Fruit fly (Drosophila melanogaster) whole organism, embryonic: ENCODE data around the gene CG4009.

Source experiments
- Bdp1 ChIP-seq: fragments of 200-800 bp; sonication (Bioruptor generic); optimal IDR thresholded peaks from 3 replicates; lab custom pipeline; 2016; ENCODE audit warnings: missing biosample characterization, missing genetic modification characterization
- Blimp-1 ChIP-seq: fragments of 200-800 bp; sonication (Bioruptor generic); optimal IDR thresholded peaks from 3 replicates; lab custom pipeline; 2018; ENCODE audit warnings: missing biosample characterization, missing genetic modification characterization, mild to moderate bottlenecking, moderate library complexity, missing genetic modification reagents
- BtbVII ChIP-seq: fragments of 200-800 bp; sonication (Bioruptor generic); optimal IDR thresholded peaks from 3 replicates; lab custom pipeline; 2017; ENCODE audit warnings: missing biosample characterization, mild to moderate bottlenecking, missing genetic modification characterization
- CG10267 ChIP-seq: fragments of 200-800 bp; sonication (Bioruptor generic); optimal IDR thresholded peaks from 2 replicates; lab custom pipeline; 2018; ENCODE audit warnings: missing biosample characterization, mild to moderate bottlenecking, missing genetic modification characterization, moderate library complexity
- CG11696 ChIP-seq: fragments of 200-800 bp; sonication (Bioruptor generic); IDR thresholded peaks from 2 replicates; pipeline ENCODE4 v1.3.6; 2022; ENCODE audit warnings: missing biosample characterization, missing genetic modification characterization
- CG14667 ChIP-seq: fragments of 200-800 bp; sonication (Bioruptor generic); IDR thresholded peaks from 2 replicates; pipeline ENCODE4 v1.3.6; 2022; ENCODE audit warnings: missing biosample characterization, missing genetic modification characterization
- CG15011 ChIP-seq: fragments of 200-800 bp; sonication (Bioruptor generic); optimal IDR thresholded peaks from 3 replicates; lab custom pipeline; 2018; ENCODE audit warnings: missing biosample characterization, mild to moderate bottlenecking, missing genetic modification characterization
- CG16815 ChIP-seq: fragments of 200-800 bp; sonication (Bioruptor generic); optimal IDR thresholded peaks from 3 replicates; lab custom pipeline; 2017; ENCODE audit warnings: missing biosample characterization, mild to moderate bottlenecking, missing genetic modification characterization
- CG17359 ChIP-seq: fragments of 200-800 bp; sonication (Bioruptor generic); optimal IDR thresholded peaks from 3 replicates; lab custom pipeline; 2018; ENCODE audit warnings: missing biosample characterization, mild to moderate bottlenecking, missing genetic modification characterization, moderate library complexity
- CG17361 ChIP-seq: fragments of 200-800 bp; sonication (Bioruptor generic); IDR thresholded peaks from 3 replicates; pipeline ENCODE4 v1.3.6; 2022; ENCODE audit warnings: missing biosample characterization, missing genetic modification characterization
- CG17612 ChIP-seq: fragments of 200-800 bp; sonication (Bioruptor generic); IDR thresholded peaks from 2 replicates; pipeline ENCODE4 v1.3.6; 2022; ENCODE audit warnings: missing biosample characterization, missing genetic modification characterization
- CG2120 ChIP-seq: fragments of 200-800 bp; sonication (Bioruptor generic); optimal IDR thresholded peaks from 3 replicates; lab custom pipeline; 2016; ENCODE audit warnings: missing biosample characterization, missing genetic modification characterization
- CG2889 ChIP-seq: fragments of 200-800 bp; sonication (Bioruptor generic); IDR thresholded peaks from 3 replicates; pipeline ENCODE4 v1.3.6; 2022; ENCODE audit warnings: missing biosample characterization, missing genetic modification characterization
- CG31224 ChIP-seq: fragments of 200-800 bp; sonication (Bioruptor generic); IDR thresholded peaks from 2 replicates; pipeline ENCODE4 v1.3.6; 2022; ENCODE audit warnings: missing biosample characterization, missing genetic modification characterization
- CG4282 ChIP-seq: fragments of 200-800 bp; sonication (Bioruptor generic); optimal IDR thresholded peaks from 2 replicates; lab custom pipeline; 2016; ENCODE audit warnings: missing biosample characterization, missing genetic modification characterization
- CG5245 ChIP-seq: fragments of 200-800 bp; sonication (Bioruptor generic); optimal IDR thresholded peaks from 3 replicates; lab custom pipeline; 2016; ENCODE audit warnings: missing biosample characterization, missing genetic modification characterization
- CG5953 ChIP-seq: fragments of 200-800 bp; sonication (Bioruptor generic); IDR thresholded peaks from 2 replicates; pipeline ENCODE4 v1.3.6; 2022; ENCODE audit warnings: missing biosample characterization, missing genetic modification characterization
- CG6813 ChIP-seq: fragments of 200-800 bp; sonication (Bioruptor generic); optimal IDR thresholded peaks from 2 replicates; lab custom pipeline; 2017; ENCODE audit warnings: missing biosample characterization, missing genetic modification characterization, mild to moderate bottlenecking, moderate library complexity, missing genetic modification reagents
- CTCF ChIP-seq: fragments of 200-800 bp; sonication (Bioruptor generic); optimal IDR thresholded peaks from 2 replicates; lab custom pipeline; 2017; ENCODE audit warnings: missing biosample characterization, mild to moderate bottlenecking, missing genetic modification characterization, moderate library complexity
- Deaf1 ChIP-seq: fragments of 200-800 bp; optimal IDR thresholded peaks from 3 replicates; lab custom pipeline; 2019; ENCODE audit warnings: missing biosample characterization, mild to moderate bottlenecking, missing genetic modification characterization, moderate library complexity
- E2f1 ChIP-seq: fragments of 200-800 bp; sonication (Bioruptor generic); IDR thresholded peaks from 2 replicates; pipeline ENCODE4 v1.3.6; 2022; ENCODE audit warnings: missing biosample characterization, missing genetic modification characterization
- Fer3 ChIP-seq: fragments of 200-800 bp; sonication (Bioruptor generic); optimal IDR thresholded peaks from 2 replicates; lab custom pipeline; 2018; ENCODE audit warnings: missing biosample characterization, mild to moderate bottlenecking, missing genetic modification characterization, moderate library complexity
- Hmx ChIP-seq: fragments of 200-800 bp; sonication (Bioruptor generic); optimal IDR thresholded peaks from 2 replicates; lab custom pipeline; 2016; ENCODE audit warnings: missing biosample characterization, missing genetic modification characterization
- Mrtf ChIP-seq: fragments of 200-800 bp; sonication (Bioruptor generic); IDR thresholded peaks from 3 replicates; pipeline ENCODE4 v1.3.6; 2022; ENCODE audit warnings: missing biosample characterization, missing genetic modification characterization
- Myb ChIP-seq: fragments of 200-800 bp; sonication (Bioruptor generic); optimal IDR thresholded peaks from 2 replicates; lab custom pipeline; 2016; ENCODE audit warnings: missing biosample characterization, missing genetic modification characterization
- NFAT ChIP-seq: fragments of 200-800 bp; sonication (Bioruptor generic); IDR thresholded peaks from 2 replicates; pipeline ENCODE4 v1.3.6; 2022; ENCODE audit warnings: missing biosample characterization, missing genetic modification characterization
- Pdp1 ChIP-seq, 2 experiments: fragments of 200-800 bp; sonication (Bioruptor generic); optimal IDR thresholded peaks; 3 replicates each; lab custom pipeline; 2016; ENCODE audit warnings: missing biosample characterization in 2 of 2, missing genetic modification characterization in 2 of 2, mild to moderate bottlenecking in 1 of 2, moderate library complexity in 1 of 2
- Rfx ChIP-seq: fragments of 200-800 bp; sonication (Bioruptor generic); IDR thresholded peaks from 2 replicates; pipeline ENCODE4 v1.3.6; 2022; ENCODE audit warnings: missing biosample characterization, missing genetic modification characterization
- Xbp1 ChIP-seq: fragments of 200-800 bp; sonication (Bioruptor generic); optimal IDR thresholded peaks from 3 replicates; lab custom pipeline; 2016; ENCODE audit warnings: missing biosample characterization, mild to moderate bottlenecking, missing genetic modification characterization
- abd-A ChIP-seq: fragments of 200-800 bp; sonication (Bioruptor generic); optimal IDR thresholded peaks from 3 replicates; lab custom pipeline; 2019; ENCODE audit warnings: missing biosample characterization, mild to moderate bottlenecking, missing genetic modification characterization, moderate library complexity
- ara ChIP-seq: fragments of 200-800 bp; sonication (Bioruptor generic); IDR thresholded peaks from 2 replicates; pipeline ENCODE4 v1.3.6; 2022; ENCODE audit warnings: missing biosample characterization, missing genetic modification characterization
- bab2 ChIP-seq: fragments of 200-800 bp; sonication (Bioruptor generic); optimal IDR thresholded peaks from 2 replicates; lab custom pipeline; 2016; ENCODE audit warnings: missing biosample characterization, missing genetic modification characterization
- btn ChIP-seq: fragments of 200-800 bp; sonication (Bioruptor generic); optimal IDR thresholded peaks from 2 replicates; lab custom pipeline; 2016; ENCODE audit warnings: missing biosample characterization, missing genetic modification characterization
- cg ChIP-seq: fragments of 200-800 bp; sonication (Bioruptor generic); optimal IDR thresholded peaks from 3 replicates; lab custom pipeline; 2019; ENCODE audit warnings: missing biosample characterization, mild to moderate bottlenecking, missing genetic modification characterization, moderate library complexity
- crp ChIP-seq, 2 experiments: fragments of 200-800 bp; sonication (Bioruptor generic); optimal IDR thresholded peaks; 2 replicates in 1 of 2; 3 replicates in 1 of 2; lab custom pipeline; 2017; ENCODE audit warnings: missing biosample characterization in 2 of 2, missing genetic modification characterization in 2 of 2, mild to moderate bottlenecking in 1 of 2, moderate library complexity in 1 of 2
- esg ChIP-seq: fragments of 200-800 bp; sonication (Bioruptor generic); conservative IDR thresholded peaks from 2 replicates; pipeline ENCODE4 v1.3.6; 2022; ENCODE audit warnings: missing biosample characterization, missing genetic modification characterization
- eve ChIP-seq, 2 experiments: fragments of >200 bp; optimal IDR thresholded peaks; 2 replicates each; lab custom pipeline; 2017; ENCODE audit warnings: missing biosample characterization in 2 of 2, missing genetic modification characterization in 2 of 2
- fd96Cb ChIP-seq: fragments of 200-800 bp; sonication (Bioruptor generic); optimal IDR thresholded peaks from 2 replicates; lab custom pipeline; 2018; ENCODE audit warnings: missing biosample characterization, mild to moderate bottlenecking, missing genetic modification characterization, moderate library complexity
- gro ChIP-seq: fragments of 200-800 bp; sonication (Bioruptor generic); optimal IDR thresholded peaks from 2 replicates; lab custom pipeline; 2016; ENCODE audit warnings: missing biosample characterization, missing genetic modification characterization
- gt ChIP-seq: fragments of 200-800 bp; sonication (Bioruptor generic); IDR thresholded peaks from 2 replicates; pipeline ENCODE4 v1.3.6; 2022; ENCODE audit warnings: missing biosample characterization, missing genetic modification characterization
- hbn ChIP-seq: fragments of 200-800 bp; sonication (Bioruptor generic); IDR thresholded peaks from 2 replicates; pipeline ENCODE4 v1.3.6; 2022; ENCODE audit warnings: missing biosample characterization, missing genetic modification characterization; ENCODE audit not compliant: partially characterized antibody
- lilli ChIP-seq: fragments of 200-800 bp; sonication (Bioruptor generic); optimal IDR thresholded peaks from 3 replicates; lab custom pipeline; 2016; ENCODE audit warnings: missing biosample characterization, missing genetic modification characterization
- odd ChIP-seq: fragments of 200-800 bp; sonication (Bioruptor generic); optimal IDR thresholded peaks from 2 replicates; lab custom pipeline; 2017; ENCODE audit warnings: missing biosample characterization, mild to moderate bottlenecking, missing genetic modification characterization
- prd ChIP-seq, 3 experiments: fragments of >200 bp in 2 of 3; fragments of 200-800 bp in 1 of 3; sonication (Bioruptor generic) in 1 of 3; optimal IDR thresholded peaks in 2 of 3; IDR thresholded peaks in 1 of 3; 2 replicates in 2 of 3; 3 replicates in 1 of 3; pipeline versions ENCODE4 v1.3.6 to Lab custom; 2017 to 2022; ENCODE audit warnings: missing biosample characterization in 1 of 3, missing genetic modification characterization in 1 of 3
- salm ChIP-seq: fragments of 200-800 bp; sonication (Bioruptor generic); optimal IDR thresholded peaks from 2 replicates; lab custom pipeline; 2018; ENCODE audit warnings: missing biosample characterization, mild to moderate bottlenecking, missing genetic modification characterization
- sna ChIP-seq: fragments of 200-800 bp; sonication (Bioruptor generic); IDR thresholded peaks from 2 replicates; pipeline ENCODE4 v1.3.6; 2022; ENCODE audit warnings: missing biosample characterization, missing genetic modification characterization; ENCODE audit not compliant: partially characterized antibody
- tgo ChIP-seq: fragments of 200-800 bp; sonication (Bioruptor generic); IDR thresholded peaks from 3 replicates; pipeline ENCODE4 v1.3.6; 2022; ENCODE audit warnings: missing biosample characterization, missing genetic modification characterization
- trem ChIP-seq: fragments of 200-800 bp; optimal IDR thresholded peaks from 3 replicates; lab custom pipeline; 2019; ENCODE audit warnings: missing biosample characterization, mild to moderate bottlenecking, missing genetic modification characterization, moderate library complexity
- vnd ChIP-seq: fragments of 200-800 bp; sonication (Bioruptor generic); IDR thresholded peaks from 3 replicates; pipeline ENCODE4 v1.3.6; 2022; ENCODE audit warnings: missing biosample characterization, missing genetic modification characterization; ENCODE audit not compliant: partially characterized antibody
- zen2 ChIP-seq: fragments of 200-800 bp; sonication (Bioruptor generic); IDR thresholded peaks from 3 replicates; pipeline ENCODE4 v1.3.6; 2022; ENCODE audit warnings: missing biosample characterization, missing genetic modification characterization; ENCODE audit not compliant: partially characterized antibody

The CG4009 gene

dm6 chr3R:17072526-17073114 lies 36.8 kb upstream of the CG4009 start, which contains the start of the genes Ns1 and mRpS11 (continued):
- TF ChIP-seq CG5245 (GFP tag; lab: Kevin White, UChicago) = no peak
- TF ChIP-seq CG2889 (GFP tag; lab: Robert Waterston, UW) = no peak
- TF ChIP-seq E2f1 (GFP tag; lab: Robert Waterston, UW) = no peak
- TF ChIP-seq salm = no peak
- TF ChIP-seq crp (GFP tag; optimal IDR thresholded peaks at IDR 0.05; lab: Kevin White, UChicago) = peak in 1 of 2 experiments; percentile 40
- TF ChIP-seq CG10267 (tag; lab: Kevin White, UChicago) = peak; percentile 95
- TF ChIP-seq odd (GFP tag; lab: Kevin White, UChicago) = no peak
- TF ChIP-seq vnd (GFP tag; lab: Robert Waterston, UW) = no peak
- no peak for TF ChIP-seq CG16815 (GFP tag; lab: Kevin White, UChicago)
- TF ChIP-seq Pdp1 (GFP tag; optimal IDR thresholded peaks at IDR 0.05; lab: Kevin White, UChicago) = peak in 1 of 2 experiments; percentile 100
- TF ChIP-seq trem (tag; lab: Kevin White, UChicago) = peak; percentile 64
- 0 out of 3 replicates have a peak, but pooled peaks have one; percentile 35 for TF ChIP-seq CG17361 (GFP tag; lab: Robert Waterston, UW)
- TF ChIP-seq Deaf1 (tag; lab: Kevin White, UChicago) = no peak
- TF ChIP-seq CTCF (GFP tag; lab: Kevin White, UChicago) = peak; percentile 13
- no peak for TF ChIP-seq CG14667 (GFP tag; lab: Robert Waterston, UW)
- TF ChIP-seq zen2 (GFP tag; lab: Robert Waterston, UW) = no peak
- TF ChIP-seq Mrtf (GFP tag; lab: Robert Waterston, UW) = no peak
- TF ChIP-seq Myb (GFP tag; lab: Kevin White, UChicago) = peak; percentile 50
- TF ChIP-seq CG11696 (GFP tag; lab: Robert Waterston, UW) = no peak
- TF ChIP-seq fd96Cb (tag; lab: Kevin White, UChicago) = no peak
- peak; percentile 38 for TF ChIP-seq CG4282
- no peak for TF ChIP-seq esg (GFP tag; lab: Robert Waterston, UW)
- no peak for TF ChIP-seq gt
- TF ChIP-seq CG2120 (GFP tag; lab: Kevin White, UChicago) = peak; percentile 60
- peak; percentile 29 for TF ChIP-seq gro (GFP tag; lab: Kevin White, UChicago)
- TF ChIP-seq sna = 0 out of 2 replicates have a peak, but pooled peaks have one; percentile 17
- no peak for TF ChIP-seq btn (GFP tag; lab: Kevin White, UChicago)
- no peak for TF ChIP-seq ara (GFP tag; lab: Robert Waterston, UW)
- TF ChIP-seq cg (GFP tag; lab: Kevin White, UChicago) = no peak
- no peak for TF ChIP-seq CG15011
- no peak for TF ChIP-seq BtbVII (GFP tag; lab: Kevin White, UChicago)
- TF ChIP-seq Xbp1 (GFP tag; lab: Kevin White, UChicago) = peak; percentile 41
- no peak for TF ChIP-seq Blimp-1 (GFP tag; lab: Kevin White, UChicago)
- TF ChIP-seq CG17359 (tag; lab: Kevin White, UChicago) = peak; percentile 2
- no peak for TF ChIP-seq CG31224
- TF ChIP-seq tgo (GFP tag; lab: Robert Waterston, UW) = no peak
- no peak for TF ChIP-seq CG5953 (GFP tag; lab: Robert Waterston, UW)
- no peak for TF ChIP-seq CG17612 (GFP tag; lab: Robert Waterston, UW)
- TF ChIP-seq Fer3 (tag; lab: Kevin White, UChicago) = peak; percentile 19
- no peak for TF ChIP-seq Bdp1 (GFP tag; lab: Kevin White, UChicago)
- no peak for TF ChIP-seq eve (GFP tag; optimal IDR thresholded peaks at IDR 0.05; lab: Kevin White, UChicago)
- TF ChIP-seq bab2 (GFP tag; lab: Kevin White, UChicago) = no peak
- no peak for TF ChIP-seq hbn (GFP tag; lab: Robert Waterston, UW)
- peak; percentile 69; the same call in 1 of the 2 replicates for TF ChIP-seq NFAT (GFP tag; lab: Robert Waterston, UW)
- no peak for TF ChIP-seq prd (optimal IDR thresholded peaks at IDR 0.05; lab: Kevin White, UChicago)
- peak; percentile 43; the same call in 1 of the 3 replicates for TF ChIP-seq prd (GFP tag; IDR thresholded peaks at IDR 0.05; lab: Robert Waterston, UW)
- TF ChIP-seq CG6813 (GFP tag; lab: Kevin White, UChicago) = no peak
- TF ChIP-seq Rfx (GFP tag; lab: Robert Waterston, UW) = peak; percentile 65
- TF ChIP-seq abd-A (tag; lab: Kevin White, UChicago) = no peak
- TF ChIP-seq Hmx (GFP tag; lab: Kevin White, UChicago) = no peak
- peak; percentile 24 for TF ChIP-seq lilli (GFP tag; lab: Kevin White, UChicago)
